Worm (Caenorhabditis elegans) whole organism, late embryonic: ENCODE data around the gene F54F2.9.

Experiments used
- C38D4.7 ChIP-seq: fragments of 200-800 bp; sonication (Bioruptor generic); optimal IDR thresholded peaks from 2 replicates; lab custom pipeline; 2018; ENCODE audit warnings: mild to moderate bottlenecking, missing genetic modification characterization, moderate library complexity, missing compliant biosample characterization
- K02D7.2 ChIP-seq: sonication (generic microtip); optimal IDR thresholded peaks from 2 replicates; lab custom pipeline; 2017; ENCODE audit warnings: mild to moderate bottlenecking, missing genetic modification characterization, missing compliant biosample characterization
- K09A11.1 ChIP-seq: sonication (generic microtip); optimal IDR thresholded peaks from 2 replicates; lab custom pipeline; 2017; ENCODE audit warnings: antibody characterized with exemption, mild to moderate bottlenecking, missing genetic modification characterization, missing compliant biosample characterization; ENCODE audit not compliant: insufficient read depth
- T23F11.4 ChIP-seq: fragments of 200-800 bp; sonication (Bioruptor generic); optimal IDR thresholded peaks from 2 replicates; lab custom pipeline; 2018; ENCODE audit warnings: mild to moderate bottlenecking, missing genetic modification characterization, missing compliant biosample characterization
- Y22D7AL.16 ChIP-seq: sonication (generic microtip); optimal IDR thresholded peaks from 2 replicates; lab custom pipeline; 2016; ENCODE audit warnings: missing genetic modification characterization, missing compliant biosample characterization
- ama-1 ChIP-seq: fragments of 150-350 bp; optimal IDR thresholded peaks from 2 replicates; lab custom pipeline; 2014
- ceh-14 ChIP-seq: sonication (generic microtip); optimal IDR thresholded peaks from 2 replicates; lab custom pipeline; 2016; ENCODE audit warnings: missing genotype, missing genetic modification characterization, missing compliant biosample characterization
- ceh-18 ChIP-seq: sonication (generic microtip); optimal IDR thresholded peaks from 2 replicates; lab custom pipeline; 2016; ENCODE audit warnings: missing genetic modification characterization, missing compliant biosample characterization
- ceh-19 ChIP-seq: fragments of 200-800 bp; sonication (Bioruptor generic); optimal IDR thresholded peaks from 2 replicates; lab custom pipeline; 2018; ENCODE audit warnings: mild to moderate bottlenecking, missing genetic modification characterization, missing compliant biosample characterization
- ceh-22 ChIP-seq: sonication (generic microtip); optimal IDR thresholded peaks from 2 replicates; lab custom pipeline; 2017; ENCODE audit warnings: missing biosample characterization, missing genetic modification characterization
- ceh-30 ChIP-seq: fragments of 150-350 bp; optimal IDR thresholded peaks from 2 replicates; lab custom pipeline; 2014; ENCODE audit warnings: missing biosample characterization, missing genetic modification characterization
- ceh-31 ChIP-seq: sonication (generic microtip); optimal IDR thresholded peaks from 2 replicates; lab custom pipeline; 2016; ENCODE audit warnings: missing genetic modification characterization, missing compliant biosample characterization
- ceh-45 ChIP-seq: fragments of 200-800 bp; sonication (Bioruptor generic); IDR thresholded peaks from 2 replicates; pipeline ENCODE4 v1.3.6; 2022; ENCODE audit warnings: missing genetic modification reagents, missing genetic modification characterization, missing compliant biosample characterization
- ceh-48 ChIP-seq: sonication (generic microtip); optimal IDR thresholded peaks from 2 replicates; lab custom pipeline; 2016; ENCODE audit warnings: missing genetic modification characterization, inconsistent platforms, missing compliant biosample characterization
- ceh-6 ChIP-seq: fragments of 200-800 bp; sonication (Bioruptor generic); optimal IDR thresholded peaks from 2 replicates; lab custom pipeline; 2018; ENCODE audit warnings: mild to moderate bottlenecking, missing genetic modification characterization, missing compliant biosample characterization
- che-1 ChIP-seq: sonication (generic microtip); optimal IDR thresholded peaks from 2 replicates; lab custom pipeline; 2016; ENCODE audit warnings: mild to moderate bottlenecking, missing genetic modification characterization, missing compliant biosample characterization
- dve-1 ChIP-seq: sonication (generic microtip); optimal IDR thresholded peaks from 2 replicates; lab custom pipeline; 2017; ENCODE audit warnings: antibody characterized with exemption, mild to moderate bottlenecking, missing genetic modification characterization, missing compliant biosample characterization
- elt-2 ChIP-seq: sonication (generic microtip); optimal IDR thresholded peaks from 2 replicates; lab custom pipeline; 2016; ENCODE audit warnings: missing genetic modification reagents, missing genetic modification characterization, missing compliant biosample characterization
- elt-4 ChIP-seq: sonication (generic microtip); optimal IDR thresholded peaks from 2 replicates; lab custom pipeline; 2016; ENCODE audit warnings: missing genetic modification characterization, missing compliant biosample characterization
- ets-4 ChIP-seq: sonication (generic microtip); optimal IDR thresholded peaks from 2 replicates; lab custom pipeline; 2016; ENCODE audit warnings: missing genetic modification characterization, missing compliant biosample characterization
- fax-1 ChIP-seq: sonication (generic microtip); optimal IDR thresholded peaks from 2 replicates; lab custom pipeline; 2016; ENCODE audit warnings: missing genotype, missing genetic modification characterization, missing compliant biosample characterization
- fkh-6 ChIP-seq: sonication (generic microtip); optimal IDR thresholded peaks from 2 replicates; lab custom pipeline; 2016; ENCODE audit warnings: missing genetic modification characterization, missing compliant biosample characterization
- hlh-15 ChIP-seq: sonication (generic microtip); optimal IDR thresholded peaks from 2 replicates; lab custom pipeline; 2016; ENCODE audit warnings: missing genetic modification characterization, missing compliant biosample characterization
- hlh-8 ChIP-seq: sonication (generic microtip); optimal IDR thresholded peaks from 2 replicates; lab custom pipeline; 2016; ENCODE audit warnings: missing genotype, missing genetic modification characterization, missing compliant biosample characterization
- lin-11 ChIP-seq: fragments of 200-800 bp; sonication (Bioruptor generic); optimal IDR thresholded peaks from 2 replicates; lab custom pipeline; 2018; ENCODE audit warnings: mild to moderate bottlenecking, missing genetic modification characterization, missing compliant biosample characterization
- mec-3 ChIP-seq: sonication (generic microtip); optimal IDR thresholded peaks from 2 replicates; lab custom pipeline; 2016; ENCODE audit warnings: borderline replicate concordance, missing genetic modification characterization, missing compliant biosample characterization
- nhr-11 ChIP-seq: fragments of 150-350 bp; optimal IDR thresholded peaks from 2 replicates; lab custom pipeline; 2014; ENCODE audit warnings: missing biosample characterization, missing genetic modification characterization
- nhr-232 ChIP-seq: sonication (generic microtip); optimal IDR thresholded peaks from 2 replicates; lab custom pipeline; 2016; ENCODE audit warnings: missing genetic modification characterization, missing compliant biosample characterization
- pag-3 ChIP-seq: sonication (generic microtip); optimal IDR thresholded peaks from 2 replicates; lab custom pipeline; 2016; ENCODE audit warnings: missing compliant biosample characterization, missing genetic modification characterization, borderline replicate concordance
- pha-4 ChIP-seq: fragments of 150-350 bp; optimal IDR thresholded peaks from 2 replicates; lab custom pipeline; 2018; ENCODE audit warnings: missing biosample characterization, missing genetic modification reagents, missing genetic modification characterization
- pqm-1 ChIP-seq: sonication (generic microtip); optimal IDR thresholded peaks from 2 replicates; lab custom pipeline; 2016; ENCODE audit warnings: missing genetic modification characterization, missing compliant biosample characterization
- ref-2 ChIP-seq: sonication (generic microtip); optimal IDR thresholded peaks from 2 replicates; lab custom pipeline; 2016; ENCODE audit warnings: missing genetic modification characterization, missing compliant biosample characterization
- rnt-1 ChIP-seq: sonication (generic microtip); optimal IDR thresholded peaks from 2 replicates; lab custom pipeline; 2016; ENCODE audit warnings: missing genetic modification characterization, missing compliant biosample characterization
- sox-2 ChIP-seq: fragments of 200-800 bp; sonication (Bioruptor generic); IDR thresholded peaks from 2 replicates; pipeline ENCODE4 v1.3.6; 2022; ENCODE audit warnings: missing genetic modification reagents, missing genetic modification characterization, missing compliant biosample characterization
- sox-4 ChIP-seq: sonication (generic microtip); optimal IDR thresholded peaks from 2 replicates; lab custom pipeline; 2017; ENCODE audit warnings: mild to moderate bottlenecking, missing genetic modification characterization, inconsistent platforms, missing compliant biosample characterization
- syd-9 ChIP-seq: sonication (generic microtip); optimal IDR thresholded peaks from 2 replicates; lab custom pipeline; 2016; ENCODE audit warnings: mild to moderate bottlenecking, missing genetic modification characterization, moderate library complexity, missing compliant biosample characterization
- tbx-2 ChIP-seq: sonication (generic microtip); optimal IDR thresholded peaks from 2 replicates; lab custom pipeline; 2016; ENCODE audit warnings: missing genetic modification characterization, missing compliant biosample characterization
- ttx-3 ChIP-seq: sonication (generic microtip); optimal IDR thresholded peaks from 2 replicates; lab custom pipeline; 2016; ENCODE audit warnings: missing genetic modification reagents, missing genetic modification characterization, missing compliant biosample characterization
- unc-3 ChIP-seq, 2 experiments: fragments of 200-800 bp in 1 of 2; sonication (Bioruptor generic) in 1 of 2; sonication (generic microtip) in 1 of 2; conservative IDR thresholded peaks in 1 of 2; optimal IDR thresholded peaks in 1 of 2; 2 replicates each; pipeline versions ENCODE4 v1.3.6 to Lab custom; 2016 to 2022; ENCODE audit warnings: missing compliant biosample characterization in 2 of 2, missing genetic modification characterization in 2 of 2, missing genetic modification reagents in 1 of 2
- zip-5 ChIP-seq: sonication (generic microtip); optimal IDR thresholded peaks from 2 replicates; lab custom pipeline; 2016; ENCODE audit warnings: missing genetic modification characterization, missing compliant biosample characterization
- ztf-16 ChIP-seq: sonication (generic microtip); optimal IDR thresholded peaks from 2 replicates; lab custom pipeline; 2017; ENCODE audit warnings: missing genetic modification characterization, missing compliant biosample characterization

F54F2.9 gene

DNA sequence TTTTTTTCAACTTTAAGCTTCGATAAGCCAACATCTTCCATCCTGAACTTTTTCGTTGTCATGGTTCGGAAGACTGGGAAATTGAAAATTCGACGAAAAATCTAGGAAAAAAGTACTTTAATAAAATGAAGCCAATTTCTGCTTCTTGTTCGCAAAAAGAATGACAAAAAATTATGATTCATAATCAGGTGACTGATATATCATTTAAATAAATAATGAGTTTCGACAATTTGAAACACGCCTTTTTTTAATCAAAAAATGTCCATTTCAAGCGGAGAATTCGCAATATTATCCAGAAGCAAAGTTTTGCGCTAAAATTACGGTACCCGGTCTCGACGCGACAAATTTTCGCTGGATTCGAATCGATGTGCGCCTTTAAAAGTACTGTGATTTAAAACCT, 18.1 kb upstream of the F54F2.9 start, which contains the start of gene F44E2.6:
Gene F44E2.6 (minus strand): TSS at position 101 of the 400 bp plus-strand sequence.
- TF ChIP-seq ztf-16 (tag; lab: Kevin White, UChicago) (no peak), ceh-31 (tag; lab: Kevin White, UChicago) (no peak), elt-4 (tag; lab: Kevin White, UChicago) (no peak), ceh-48 (tag; lab: Kevin White, UChicago) (no peak), hlh-15 (no peak), K09A11.1 (tag; lab: Kevin White, UChicago) (no peak), ceh-22 (tag; lab: Kevin White, UChicago) (no peak), ceh-18 (tag; lab: Kevin White, UChicago) (no peak), fax-1 (no peak)

ce11 chrIII:8844137-8844536, 17.1 kb upstream of the F54F2.9 start:
- TF ChIP-seq nhr-232 (tag; lab: Kevin White, UChicago) (no peak), syd-9 (tag; lab: Kevin White, UChicago) (no peak), unc-3 (GFP tag; conservative IDR thresholded peaks at IDR 0.05; lab: Robert Waterston, UW) (no peak), unc-3 (tag; optimal IDR thresholded peaks at IDR 0.05; lab: Kevin White, UChicago) (no peak), ceh-45 (no peak), fkh-6 (no peak), ceh-18 (tag; lab: Kevin White, UChicago) (no peak), ama-1 (lab: Kevin White, UChicago) (no peak), fax-1 (no peak), pag-3 (tag; lab: Kevin White, UChicago) (no peak), elt-2 (no peak), K09A11.1 (tag; lab: Kevin White, UChicago) (no peak), pqm-1 (no peak)

DNA sequence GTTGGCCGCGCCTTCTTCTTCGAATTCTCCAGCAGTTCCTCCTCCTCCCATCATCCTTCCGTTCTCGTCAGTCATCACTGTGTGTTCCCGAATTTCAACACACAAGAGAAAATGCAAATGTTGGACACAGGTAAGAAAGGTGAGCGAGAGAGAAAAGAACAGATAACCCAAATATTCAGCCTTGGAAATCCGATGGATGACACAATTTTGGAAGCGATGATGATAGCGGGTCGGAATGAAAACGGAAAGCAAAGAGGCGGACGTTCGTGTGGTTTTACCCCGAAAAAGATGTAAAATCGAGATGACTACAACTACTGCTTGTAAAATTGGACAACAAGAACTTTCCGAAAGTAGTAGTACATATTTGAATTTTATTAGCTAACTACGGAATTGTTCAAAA, 12.8 kb upstream of the F54F2.9 start:
- no peak for TF ChIP-seq ceh-6
- peak; percentile 39 for TF ChIP-seq rnt-1 (tag; lab: Kevin White, UChicago)

DNA sequence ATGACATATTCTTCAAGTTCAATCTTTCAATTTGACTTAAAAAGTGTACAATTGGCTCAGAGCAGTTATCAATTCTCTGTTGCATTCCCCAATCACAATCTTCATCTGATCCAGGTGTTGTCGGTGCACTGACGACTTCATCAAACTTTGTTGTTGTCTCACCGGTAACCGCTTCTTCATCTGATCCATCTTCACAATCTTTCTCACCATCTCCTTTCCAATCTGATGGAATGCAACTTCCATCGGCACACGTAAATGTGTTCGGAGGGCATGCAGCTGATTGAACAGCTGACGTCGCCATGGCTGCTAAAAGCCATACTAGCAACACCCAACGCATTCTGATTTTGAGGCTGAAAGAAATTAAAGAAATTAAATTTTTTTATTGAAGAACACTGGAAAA, 11.0 kb upstream of the F54F2.9 start, which contains the start of gene F44E2.4:
Gene F44E2.4 (minus strand): TSS at position 350 of the 400 bp plus-strand sequence.
- TF ChIP-seq Y22D7AL.16 (no peak), rnt-1 (tag; lab: Kevin White, UChicago) (peak; percentile 1)

DNA sequence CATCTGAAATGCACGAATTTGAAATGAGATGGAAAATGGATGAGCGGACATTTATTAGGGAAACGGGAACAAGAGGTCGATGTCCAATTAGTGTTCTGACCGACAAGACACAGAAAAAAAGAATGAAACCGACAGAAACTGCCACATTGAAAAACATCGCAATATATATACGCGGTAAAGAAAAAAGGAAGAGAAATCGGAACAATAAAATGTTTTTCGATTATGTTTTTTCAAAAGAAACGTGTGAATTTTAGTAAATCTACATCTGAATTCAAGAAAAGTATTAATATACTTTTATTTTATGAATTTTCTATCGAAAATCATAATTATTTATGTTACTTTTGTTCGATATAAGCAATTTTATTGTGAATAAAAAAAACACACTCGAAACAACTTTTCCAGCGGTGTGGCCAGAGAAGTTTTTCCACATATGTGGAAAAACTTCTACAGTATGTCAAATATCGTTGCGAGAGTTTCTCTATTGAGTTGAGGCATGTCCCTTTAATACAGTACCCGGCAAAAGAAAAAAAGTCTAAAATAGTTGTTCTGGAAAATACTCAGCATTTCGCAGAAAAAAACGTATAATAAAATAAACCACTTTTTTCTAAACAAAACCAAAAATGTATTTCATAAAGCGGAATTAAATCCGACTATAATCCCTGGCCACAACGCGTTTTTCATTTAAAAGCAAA, 4.2 kb upstream of the F54F2.9 start, which contains the start of gene F44E2.10:
Gene F44E2.10 (minus strand): TSS at position 51 of the 692 bp plus-strand sequence.
- TF ChIP-seq sox-4 (tag; lab: Kevin White, UChicago) (no peak), C38D4.7 (GFP tag; lab: Kevin White, UChicago) (no peak), lin-11 (tag; lab: Kevin White, UChicago) (no peak), fkh-6 (no peak), pag-3 (tag; lab: Kevin White, UChicago) (no peak), hlh-15 (no peak), pha-4 (no peak), ceh-19 (no peak), ceh-30 (no peak), unc-3 (GFP tag; conservative IDR thresholded peaks at IDR 0.05; lab: Robert Waterston, UW) (no peak), unc-3 (tag; optimal IDR thresholded peaks at IDR 0.05; lab: Kevin White, UChicago) (no peak), rnt-1 (tag; lab: Kevin White, UChicago) (no peak), zip-5 (no peak)

DNA sequence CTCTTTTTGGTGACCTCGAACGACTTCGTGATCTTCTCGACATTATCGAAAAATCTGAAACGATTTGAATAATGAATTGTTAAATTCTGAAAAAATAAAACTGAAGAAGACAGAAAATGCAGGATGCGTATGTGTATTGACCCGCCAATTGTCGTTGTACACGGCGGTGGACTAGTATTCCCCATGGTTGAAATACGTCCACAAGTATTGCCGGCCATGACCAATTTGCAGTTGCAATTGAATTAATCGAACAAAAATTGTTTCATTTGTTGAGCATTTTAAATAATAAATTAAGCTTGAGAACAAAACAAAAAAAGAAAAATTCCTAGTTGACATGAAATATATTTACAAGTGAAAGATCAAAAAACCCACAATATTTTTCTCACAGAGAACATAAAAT, 2.2 kb upstream of the F54F2.9 start, which contains the start of gene F44E2.3:
Gene F44E2.3 (minus strand): TSS at position 61 of the 400 bp plus-strand sequence.
- no peak for TF ChIP-seq dve-1 (tag; lab: Kevin White, UChicago)
- TF ChIP-seq ref-2 = no peak
- TF ChIP-seq fax-1 = no peak
- TF ChIP-seq lin-11 (tag; lab: Kevin White, UChicago) = no peak
- no peak for TF ChIP-seq ceh-14
- no peak for TF ChIP-seq ama-1 (lab: Kevin White, UChicago)
- peak; percentile 25 for TF ChIP-seq ets-4 (tag; lab: Kevin White, UChicago)
- TF ChIP-seq pag-3 (tag; lab: Kevin White, UChicago) = no peak
- no peak for TF ChIP-seq che-1 (tag; lab: Kevin White, UChicago)
- no peak for TF ChIP-seq ceh-6
- no peak for TF ChIP-seq nhr-11
- no peak for TF ChIP-seq mec-3 (tag; lab: Kevin White, UChicago)
- peak; percentile 31 for TF ChIP-seq tbx-2 (tag; lab: Kevin White, UChicago)
- no peak for TF ChIP-seq sox-4 (tag; lab: Kevin White, UChicago)
- peak; percentile 57 for TF ChIP-seq ceh-31 (tag; lab: Kevin White, UChicago)
- no peak for TF ChIP-seq T23F11.4
- no peak for TF ChIP-seq sox-2 (GFP tag; lab: Robert Waterston, UW)
- TF ChIP-seq ttx-3 (tag; lab: Kevin White, UChicago) = no peak
- TF ChIP-seq K02D7.2 (tag; lab: Kevin White, UChicago) = no peak
- no peak for TF ChIP-seq hlh-8 (tag; lab: Kevin White, UChicago)
